Worm (Caenorhabditis elegans) whole organism, early embryonic: ENCODE results near the gene lgc-20.

ENCODE experiments used
- B0310.2 ChIP-seq: sonication (generic microtip); optimal IDR thresholded peaks from 2 replicates; lab custom pipeline; 2016; ENCODE audit warnings: mild to moderate bottlenecking, missing genetic modification characterization, missing compliant biosample characterization
- F13C5.2 ChIP-seq: sonication (generic microtip); optimal IDR thresholded peaks from 2 replicates; lab custom pipeline; 2017; ENCODE audit warnings: mild to moderate bottlenecking, missing genetic modification characterization, inconsistent platforms, missing compliant biosample characterization
- aly-1 ChIP-seq: sonication (generic microtip); optimal IDR thresholded peaks from 2 replicates; lab custom pipeline; 2016; ENCODE audit warnings: missing genetic modification characterization, missing compliant biosample characterization
- ama-1 ChIP-seq: fragments of 150-350 bp; optimal IDR thresholded peaks from 2 replicates; lab custom pipeline; 2014
- ceh-13 ChIP-seq: fragments of 200-800 bp; sonication (Bioruptor generic); optimal IDR thresholded peaks from 2 replicates; lab custom pipeline; 2018; ENCODE audit warnings: mild to moderate bottlenecking, missing genetic modification characterization, missing compliant biosample characterization
- ceh-36 ChIP-seq: sonication (generic microtip); optimal IDR thresholded peaks from 2 replicates; lab custom pipeline; 2016; ENCODE audit warnings: missing genetic modification characterization, inconsistent platforms, missing compliant biosample characterization
- ets-7 ChIP-seq: sonication (generic microtip); optimal IDR thresholded peaks from 2 replicates; lab custom pipeline; 2016; ENCODE audit warnings: missing genotype, missing genetic modification characterization, missing compliant biosample characterization
- flt-1 ChIP-seq: fragments of 200-800 bp; sonication (Bioruptor generic); IDR thresholded peaks from 2 replicates; pipeline ENCODE4 v1.3.6; 2022; ENCODE audit warnings: missing genetic modification characterization, missing compliant biosample characterization
- hmbx-1 ChIP-seq: sonication (generic microtip); optimal IDR thresholded peaks from 2 replicates; lab custom pipeline; 2016; ENCODE audit warnings: mild to moderate bottlenecking, missing genetic modification characterization, missing compliant biosample characterization
- hmg-4 ChIP-seq: fragments of 200-800 bp; sonication (Bioruptor generic); optimal IDR thresholded peaks from 2 replicates; lab custom pipeline; 2018; ENCODE audit warnings: mild to moderate bottlenecking, missing genetic modification characterization, missing compliant biosample characterization
- hnd-1 ChIP-seq: sonication (generic microtip); optimal IDR thresholded peaks from 2 replicates; lab custom pipeline; 2016; ENCODE audit warnings: missing genetic modification characterization, missing compliant biosample characterization
- pes-1 ChIP-seq: fragments of 200-800 bp; sonication (Bioruptor generic); IDR thresholded peaks from 2 replicates; pipeline ENCODE4 v1.3.6; 2022; ENCODE audit warnings: missing genetic modification reagents, missing genetic modification characterization, missing compliant biosample characterization
- scrt-1 ChIP-seq: fragments of 200-800 bp; sonication (Bioruptor generic); IDR thresholded peaks from 2 replicates; pipeline ENCODE4 v1.3.6; 2022; ENCODE audit warnings: missing genetic modification characterization, missing compliant biosample characterization
- sea-1 ChIP-seq: fragments of 200-800 bp; sonication (Bioruptor generic); conservative IDR thresholded peaks from 2 replicates; pipeline ENCODE4 v1.3.6; 2022; ENCODE audit warnings: missing genetic modification characterization, missing compliant biosample characterization
- tbx-11 ChIP-seq: fragments of 200-800 bp; sonication (Bioruptor generic); IDR thresholded peaks from 2 replicates; pipeline ENCODE4 v1.3.6; 2022; ENCODE audit warnings: missing genetic modification characterization, missing compliant biosample characterization
- tbx-37 ChIP-seq: fragments of 200-800 bp; sonication (Bioruptor generic); conservative IDR thresholded peaks from 2 replicates; pipeline ENCODE4 v1.3.6; 2022; ENCODE audit warnings: missing genetic modification reagents, missing genetic modification characterization, missing compliant biosample characterization
- tra-4 ChIP-seq: sonication (generic microtip); optimal IDR thresholded peaks from 2 replicates; lab custom pipeline; 2017; ENCODE audit warnings: missing genetic modification characterization, missing compliant biosample characterization

The lgc-20 gene

ce11 chrII:11335670-11336069, 7.7 kb downstream of the lgc-20 start:
- TF ChIP-seq ceh-36 (tag; lab: Kevin White, UChicago) (no peak), ama-1 (lab: Kevin White, UChicago) (no peak), scrt-1 (no peak), pes-1 (GFP tag; lab: Robert Waterston, UW) (no peak), hmg-4 (GFP tag; lab: Kevin White, UChicago) (no peak), tra-4 (tag; lab: Kevin White, UChicago) (no peak), flt-1 (GFP tag; lab: Robert Waterston, UW) (no peak), ceh-13 (GFP tag; lab: Kevin White, UChicago) (no peak), sea-1 (GFP tag; lab: Robert Waterston, UW) (no peak), tbx-37 (GFP tag; lab: Robert Waterston, UW) (no peak), hnd-1 (tag; lab: Kevin White, UChicago) (no peak), aly-1 (no peak), ets-7 (tag; lab: Kevin White, UChicago) (no peak), hmbx-1 (tag; lab: Kevin White, UChicago) (no peak), tbx-11 (no peak), F13C5.2 (no peak), B0310.2 (tag; lab: Kevin White, UChicago) (no peak)

- TF ChIP-seq sea-1 (GFP tag; lab: Robert Waterston, UW): no peak
- TF ChIP-seq ceh-36 (tag; lab: Kevin White, UChicago): no peak
- TF ChIP-seq ceh-13 (GFP tag; lab: Kevin White, UChicago): no peak
- no peak for TF ChIP-seq ama-1 (lab: Kevin White, UChicago)
- TF ChIP-seq hmbx-1 (tag; lab: Kevin White, UChicago): no peak
- TF ChIP-seq hnd-1 (tag; lab: Kevin White, UChicago): no peak
- TF ChIP-seq B0310.2 (tag; lab: Kevin White, UChicago): no peak
- no peak for TF ChIP-seq pes-1 (GFP tag; lab: Robert Waterston, UW)
Observed at ce11 chrII:11333846-11334638, 9.4 kb downstream of the lgc-20 start.

ce11 chrII:11333375-11333774, 10.0 kb downstream of the lgc-20 start:
- TF ChIP-seq tbx-37 (GFP tag; lab: Robert Waterston, UW) (no peak), tbx-11 (no peak), F13C5.2 (no peak), ceh-13 (GFP tag; lab: Kevin White, UChicago) (no peak), flt-1 (GFP tag; lab: Robert Waterston, UW) (no peak), hmg-4 (GFP tag; lab: Kevin White, UChicago) (no peak), B0310.2 (tag; lab: Kevin White, UChicago) (no peak), scrt-1 (no peak), aly-1 (no peak), ets-7 (tag; lab: Kevin White, UChicago) (no peak), ceh-36 (tag; lab: Kevin White, UChicago) (no peak), sea-1 (GFP tag; lab: Robert Waterston, UW) (no peak), hnd-1 (tag; lab: Kevin White, UChicago) (no peak), ama-1 (lab: Kevin White, UChicago) (no peak), pes-1 (GFP tag; lab: Robert Waterston, UW) (no peak)

- TF ChIP-seq tra-4 (tag; lab: Kevin White, UChicago): no peak
- TF ChIP-seq ceh-13 (GFP tag; lab: Kevin White, UChicago): no peak
- no peak for TF ChIP-seq flt-1 (GFP tag; lab: Robert Waterston, UW)
- TF ChIP-seq pes-1 (GFP tag; lab: Robert Waterston, UW): no peak
- no peak for TF ChIP-seq sea-1 (GFP tag; lab: Robert Waterston, UW)
- TF ChIP-seq tbx-37 (GFP tag; lab: Robert Waterston, UW): no peak
- TF ChIP-seq scrt-1: no peak
- TF ChIP-seq ets-7 (tag; lab: Kevin White, UChicago): no peak
- TF ChIP-seq ama-1 (lab: Kevin White, UChicago): no peak
- TF ChIP-seq ceh-36 (tag; lab: Kevin White, UChicago): no peak
- no peak for TF ChIP-seq hmg-4 (GFP tag; lab: Kevin White, UChicago)
- TF ChIP-seq hmbx-1 (tag; lab: Kevin White, UChicago): no peak
- no peak for TF ChIP-seq B0310.2 (tag; lab: Kevin White, UChicago)
- TF ChIP-seq hnd-1 (tag; lab: Kevin White, UChicago): no peak
- TF ChIP-seq F13C5.2: no peak
- TF ChIP-seq tbx-11: no peak
- no peak for TF ChIP-seq aly-1
Observed at ce11 chrII:11329021-11329479, 14.4 kb downstream of the lgc-20 start, which contains the start of gene tag-180. Gene tag-180 (minus strand): TSS chrII:11329429.

- TF ChIP-seq ceh-36 (tag; lab: Kevin White, UChicago): no peak
- no peak for TF ChIP-seq aly-1
- no peak for TF ChIP-seq hmbx-1 (tag; lab: Kevin White, UChicago)
- TF ChIP-seq ceh-13 (GFP tag; lab: Kevin White, UChicago): no peak
- no peak for TF ChIP-seq hmg-4 (GFP tag; lab: Kevin White, UChicago)
- TF ChIP-seq pes-1 (GFP tag; lab: Robert Waterston, UW): no peak
- no peak for TF ChIP-seq tbx-11
- TF ChIP-seq ets-7 (tag; lab: Kevin White, UChicago): no peak
- no peak for TF ChIP-seq scrt-1
- no peak for TF ChIP-seq tbx-37 (GFP tag; lab: Robert Waterston, UW)
- no peak for TF ChIP-seq B0310.2 (tag; lab: Kevin White, UChicago)
- TF ChIP-seq hnd-1 (tag; lab: Kevin White, UChicago): no peak
- TF ChIP-seq F13C5.2: no peak
- TF ChIP-seq ama-1 (lab: Kevin White, UChicago): no peak
- no peak for TF ChIP-seq flt-1 (GFP tag; lab: Robert Waterston, UW)
- no peak for TF ChIP-seq sea-1 (GFP tag; lab: Robert Waterston, UW)
- no peak for TF ChIP-seq tra-4 (tag; lab: Kevin White, UChicago)
Observed at ce11 chrII:11319591-11319990, 23.8 kb downstream of the lgc-20 start, which contains the start of gene nlp-51. Gene nlp-51 (minus strand): TSS chrII:11319691.

- TF ChIP-seq aly-1 (no peak), tra-4 (tag; lab: Kevin White, UChicago) (no peak), tbx-11 (no peak), F13C5.2 (no peak), ceh-13 (GFP tag; lab: Kevin White, UChicago) (no peak), ets-7 (tag; lab: Kevin White, UChicago) (no peak), sea-1 (GFP tag; lab: Robert Waterston, UW) (no peak), tbx-37 (GFP tag; lab: Robert Waterston, UW) (no peak)
Observed at ce11 chrII:11316663-11317062, 26.7 kb downstream of the lgc-20 start.
